Worm (Caenorhabditis elegans) whole organism, L1 larva: ENCODE results near the gene casy-1.

ENCODE experiments used
- ama-1 ChIP-seq: fragments of 150-350 bp; optimal IDR thresholded peaks from 2 replicates; lab custom pipeline; 2014
- elt-2 ChIP-seq: sonication (generic microtip); optimal IDR thresholded peaks from 2 replicates; lab custom pipeline; 2016; ENCODE audit warnings: missing genetic modification characterization, mild to moderate bottlenecking, inconsistent platforms, missing compliant biosample characterization, missing genetic modification reagents
- fkh-4 ChIP-seq: sonication (generic microtip); optimal IDR thresholded peaks from 2 replicates; lab custom pipeline; 2016; ENCODE audit warnings: missing compliant biosample characterization, missing genetic modification characterization, borderline replicate concordance
- lin-35 ChIP-seq, 2 experiments: fragments of 150-350 bp; optimal IDR thresholded peaks; 2 replicates each; lab custom pipeline; 2014; ENCODE audit warnings: missing biosample characterization in 2 of 2, missing genetic modification characterization in 2 of 2, missing genetic modification reagents in 2 of 2
- nhr-12 ChIP-seq: sonication (generic microtip); optimal IDR thresholded peaks from 2 replicates; lab custom pipeline; 2017; ENCODE audit warnings: missing biosample characterization, missing genetic modification characterization
- nhr-19 ChIP-seq: fragments of 200-800 bp; sonication (Bioruptor generic); conservative IDR thresholded peaks from 2 replicates; pipeline ENCODE4 v1.3.6; 2022; ENCODE audit warnings: missing genetic modification characterization, missing compliant biosample characterization
- nhr-76 ChIP-seq: sonication (generic microtip); optimal IDR thresholded peaks from 2 replicates; lab custom pipeline; 2017; ENCODE audit warnings: missing biosample characterization, missing genetic modification characterization
- nhr-84 ChIP-seq: sonication (generic microtip); optimal IDR thresholded peaks from 2 replicates; lab custom pipeline; 2017; ENCODE audit warnings: missing biosample characterization, missing genetic modification characterization

DNA sequence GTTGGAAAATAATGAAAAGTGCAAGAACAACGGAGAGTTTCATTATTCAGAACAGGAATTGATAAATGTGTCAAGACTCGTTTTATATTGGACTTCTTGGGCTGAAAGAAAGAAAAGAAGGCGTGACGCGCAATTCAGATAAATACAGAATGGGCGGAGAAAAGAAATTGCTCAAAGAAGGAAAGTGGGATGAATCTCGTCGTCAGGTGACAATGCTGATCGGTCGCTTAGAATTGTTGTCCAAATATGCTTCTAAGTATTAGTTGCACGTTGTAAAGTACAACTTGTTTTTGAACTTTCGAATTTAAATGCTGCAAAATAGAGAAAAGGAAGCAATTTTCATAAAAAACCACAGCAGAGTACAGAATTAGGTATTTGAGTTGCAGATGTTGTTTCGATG is 34.2 kb upstream of the casy-1 start, which contains the start of gene ins-3:
- TF ChIP-seq fkh-4 = no peak
- no peak for TF ChIP-seq nhr-19
- no peak for TF ChIP-seq nhr-76 (tag; lab: Kevin White, UChicago)
- no peak for TF ChIP-seq nhr-84 (tag; lab: Kevin White, UChicago)
- TF ChIP-seq elt-2 (tag; lab: Kevin White, UChicago) = no peak
- TF ChIP-seq nhr-12 (tag; lab: Kevin White, UChicago) = no peak
- no peak for TF ChIP-seq ama-1 (lab: Kevin White, UChicago)
- no peak for TF ChIP-seq lin-35 (GFP tag; optimal IDR thresholded peaks at IDR 0.05; lab: Kevin White, UChicago)
